Worm (Caenorhabditis elegans): ENCODE results near the gene emc-5.
A peak's percentile ranks its signal among the peaks of the same experiment; 100 is the strongest.

Gene emc-5

ce11 chrII:11496767-11497166 is at the start of gene emc-5:
Gene emc-5, plus strand, starts transcription at chrII:11496780.
- TF ChIP-seq Y55F3AM.14 (GFP tag; optimal IDR thresholded peaks at IDR 0.05): no peak
- TF ChIP-seq sma-9 (GFP tag; optimal IDR thresholded peaks at IDR 0.05): peak; percentile 17
- TF ChIP-seq sma-9 (tag; optimal IDR thresholded peaks at IDR 0.05): no peak
- TF ChIP-seq lin-13 (GFP tag; optimal IDR thresholded peaks at IDR 0.05): no peak
- no peak for TF ChIP-seq zag-1 (tag; optimal IDR thresholded peaks at IDR 0.05)
- TF ChIP-seq unc-55 (GFP tag; optimal IDR thresholded peaks at IDR 0.05): no peak
- TF ChIP-seq F13H6.1 (tag; optimal IDR thresholded peaks at IDR 0.05): peak; percentile 43
- no peak for TF ChIP-seq nhr-6 (tag; optimal IDR thresholded peaks at IDR 0.05)
- TF ChIP-seq aly-2 (tag; optimal IDR thresholded peaks at IDR 0.05): no peak
- TF ChIP-seq skn-1 (tag; optimal IDR thresholded peaks at IDR 0.05): no peak
- no peak for TF ChIP-seq crh-2 (tag; optimal IDR thresholded peaks at IDR 0.05)
- no peak for TF ChIP-seq sem-4 (tag; optimal IDR thresholded peaks at IDR 0.05)
- peak in 1 of 2 experiments; percentile 34 for TF ChIP-seq lsy-2 (tag; optimal IDR thresholded peaks at IDR 0.05)
- TF ChIP-seq unc-62 (GFP tag; optimal IDR thresholded peaks at IDR 0.05): no peak
- no peak for TF ChIP-seq egl-27 (tag; optimal IDR thresholded peaks at IDR 0.05)
- no peak for TF ChIP-seq alr-1 (tag; optimal IDR thresholded peaks at IDR 0.05)
- TF ChIP-seq mab-5 (tag; optimal IDR thresholded peaks at IDR 0.05): peak; percentile 9
- TF ChIP-seq ztf-1 (GFP tag; conservative IDR thresholded peaks at IDR 0.05): no peak
- TF ChIP-seq nhr-77 (tag; optimal IDR thresholded peaks at IDR 0.05): no peak
- no peak for TF ChIP-seq nhr-237 (tag; optimal IDR thresholded peaks at IDR 0.05)

- TF ChIP-seq skn-1 (tag; optimal IDR thresholded peaks at IDR 0.05) (peak; percentile 50), fos-1 (tag; optimal IDR thresholded peaks at IDR 0.05) (peak; percentile 79), snpc-4 (tag; optimal IDR thresholded peaks at IDR 0.05) (no peak)
These were observed 47.8 kb upstream of the emc-5 start, which contains the start of gene W02B12.1 for ce11 chrII:11448753-11449152. Gene W02B12.1, plus strand, starts transcription at chrII:11449021.

- TF ChIP-seq ceh-82 (tag; optimal IDR thresholded peaks at IDR 0.05) (no peak), nhr-11 (tag; optimal IDR thresholded peaks at IDR 0.05) (no peak), crh-2 (tag; optimal IDR thresholded peaks at IDR 0.05) (no peak), unc-55 (GFP tag; optimal IDR thresholded peaks at IDR 0.05) (no peak), ama-1 (optimal IDR thresholded peaks at IDR 0.05) (no peak), lin-39 (tag; optimal IDR thresholded peaks at IDR 0.05) (no peak), gmeb-1 (tag; optimal IDR thresholded peaks at IDR 0.05) (no peak), nhr-21 (tag; optimal IDR thresholded peaks at IDR 0.05) (no peak), lin-11 (tag; optimal IDR thresholded peaks at IDR 0.05) (no peak), nhr-10 (tag; optimal IDR thresholded peaks at IDR 0.05) (no peak), ztf-11 (tag; optimal IDR thresholded peaks at IDR 0.05) (no peak)
These were observed 45.7 kb upstream of the emc-5 start for ce11 chrII:11450882-11451281.

- TF ChIP-seq nhr-11 (tag; optimal IDR thresholded peaks at IDR 0.05): no peak
- TF ChIP-seq egl-27 (tag; optimal IDR thresholded peaks at IDR 0.05): no peak
- TF ChIP-seq F13H6.1 (tag; optimal IDR thresholded peaks at IDR 0.05): no peak
- TF ChIP-seq ceh-82 (tag; optimal IDR thresholded peaks at IDR 0.05): no peak
- TF ChIP-seq C34F6.9 (tag; optimal IDR thresholded peaks at IDR 0.05): no peak
- no peak for TF ChIP-seq R02D3.7 (tag; optimal IDR thresholded peaks at IDR 0.05)
- no peak for TF ChIP-seq nhr-10 (tag; optimal IDR thresholded peaks at IDR 0.05)
- no peak for TF ChIP-seq nhr-21 (tag; optimal IDR thresholded peaks at IDR 0.05)
- no peak for TF ChIP-seq sma-3 (GFP tag; optimal IDR thresholded peaks at IDR 0.05)
- TF ChIP-seq ztf-4 (tag; optimal IDR thresholded peaks at IDR 0.05): no peak
- TF ChIP-seq unc-62 (GFP tag; optimal IDR thresholded peaks at IDR 0.05): no peak
- TF ChIP-seq fos-1 (tag; optimal IDR thresholded peaks at IDR 0.05): no peak
- TF ChIP-seq nhr-6 (tag; optimal IDR thresholded peaks at IDR 0.05): no peak
- no peak for TF ChIP-seq crh-2 (tag; optimal IDR thresholded peaks at IDR 0.05)
- TF ChIP-seq ama-1 (optimal IDR thresholded peaks at IDR 0.05): no peak
- TF ChIP-seq dmd-4 (tag; optimal IDR thresholded peaks at IDR 0.05): no peak
- TF ChIP-seq snpc-4 (tag; optimal IDR thresholded peaks at IDR 0.05): no peak
- TF ChIP-seq ztf-1 (GFP tag; conservative IDR thresholded peaks at IDR 0.05): no peak
These were observed 44.8 kb upstream of the emc-5 start for ce11 chrII:11451738-11452137.

ce11 chrII:11452498-11453005 is 44.0 kb upstream of the emc-5 start, which contains the start of gene rsp-2:
Gene rsp-2, minus strand, starts transcription at chrII:11452955.
- no peak for TF ChIP-seq nhr-21 (tag; optimal IDR thresholded peaks at IDR 0.05)
- no peak for TF ChIP-seq skn-1 (tag; optimal IDR thresholded peaks at IDR 0.05)
- TF ChIP-seq mdl-1 (tag; optimal IDR thresholded peaks at IDR 0.05): no peak
- TF ChIP-seq ceh-82 (tag; optimal IDR thresholded peaks at IDR 0.05): no peak
- TF ChIP-seq nhr-237 (tag; optimal IDR thresholded peaks at IDR 0.05): no peak
- TF ChIP-seq Y55F3AM.14 (GFP tag; optimal IDR thresholded peaks at IDR 0.05): no peak
- no peak for TF ChIP-seq nhr-77 (tag; optimal IDR thresholded peaks at IDR 0.05)
- no peak for TF ChIP-seq snpc-4 (tag; optimal IDR thresholded peaks at IDR 0.05)

All from whole organism, L2 larva.